Fruit fly (Drosophila melanogaster) whole organism, wandering third instar larva: ENCODE results near the gene CG42820.

Experiments
- Abd-B ChIP-seq: fragments of >200 bp; optimal IDR thresholded peaks from 2 replicates; lab custom pipeline; 2017; ENCODE audit warnings: missing biosample characterization, missing genetic modification characterization
- CG32264 ChIP-seq: fragments of 200-800 bp; sonication (Bioruptor generic); optimal IDR thresholded peaks from 2 replicates; lab custom pipeline; 2016; ENCODE audit warnings: missing biosample characterization, missing genetic modification characterization
- CG9705 ChIP-seq: fragments of 200-800 bp; sonication (Bioruptor generic); optimal IDR thresholded peaks from 2 replicates; lab custom pipeline; 2018; ENCODE audit warnings: missing biosample characterization, mild to moderate bottlenecking, missing genetic modification characterization
- CrebA ChIP-seq: fragments of 200-800 bp; sonication (Bioruptor generic); optimal IDR thresholded peaks from 2 replicates; lab custom pipeline; 2016; ENCODE audit warnings: missing biosample characterization, mild to moderate bottlenecking, missing genetic modification characterization, borderline replicate concordance
- Dfd ChIP-seq: fragments of >200 bp; optimal IDR thresholded peaks from 2 replicates; lab custom pipeline; 2017; ENCODE audit warnings: missing biosample characterization, missing genetic modification characterization
- Dif ChIP-seq: fragments of 200-275, 200-300 bp; sonication (Bioruptor generic); optimal IDR thresholded peaks from 2 replicates; lab custom pipeline; 2018; ENCODE audit warnings: missing biosample characterization, missing genetic modification characterization; ENCODE audit not compliant: partially characterized antibody
- GATAd ChIP-seq: sonication (Bioruptor generic); optimal IDR thresholded peaks from 2 replicates; lab custom pipeline; 2016; ENCODE audit warnings: missing biosample characterization, missing genetic modification characterization
- HLH106 ChIP-seq: fragments of 200-800 bp; optimal IDR thresholded peaks from 3 replicates; lab custom pipeline; 2019; ENCODE audit warnings: missing biosample characterization, mild to moderate bottlenecking, missing genetic modification characterization, moderate library complexity
- Hnf4 ChIP-seq: fragments of 200-800 bp; sonication (Bioruptor generic); optimal IDR thresholded peaks from 2 replicates; lab custom pipeline; 2016; ENCODE audit warnings: missing biosample characterization, mild to moderate bottlenecking, missing genetic modification characterization
- Hr78 ChIP-seq: fragments of >200 bp; optimal IDR thresholded peaks from 2 replicates; lab custom pipeline; 2017; ENCODE audit warnings: missing biosample characterization, missing genetic modification characterization
- Hr83 ChIP-seq: fragments of 200-300 bp; sonication (Bioruptor generic); optimal IDR thresholded peaks from 2 replicates; lab custom pipeline; 2016; ENCODE audit warnings: missing biosample characterization, mild to moderate bottlenecking, missing genetic modification characterization, moderate library complexity; ENCODE audit not compliant: poor library complexity, severe bottlenecking
- Jra ChIP-seq: sonication (Bioruptor generic); optimal IDR thresholded peaks from 2 replicates; lab custom pipeline; 2016; ENCODE audit warnings: missing biosample characterization, missing genetic modification characterization
- OdsH ChIP-seq: fragments of 200-800 bp; sonication (Bioruptor generic); optimal IDR thresholded peaks from 2 replicates; lab custom pipeline; 2016; ENCODE audit warnings: missing biosample characterization, mild to moderate bottlenecking, missing genetic modification characterization
- Rel ChIP-seq, 2 experiments: fragments of 200-800 bp; sonication (Bioruptor generic) in 1 of 2; optimal IDR thresholded peaks; 2 replicates in 1 of 2; 3 replicates in 1 of 2; lab custom pipeline; 2016 to 2019; ENCODE audit warnings: mild to moderate bottlenecking in 2 of 2, missing biosample characterization in 2 of 2, missing genetic modification characterization in 2 of 2, moderate library complexity in 1 of 2
- Vsx2 ChIP-seq: fragments of 200-300, 225-300 bp; sonication (Bioruptor generic); optimal IDR thresholded peaks from 2 replicates; lab custom pipeline; 2018; ENCODE audit warnings: missing biosample characterization, missing genetic modification characterization; ENCODE audit not compliant: partially characterized antibody
- br ChIP-seq: fragments of 200-800 bp; sonication (Bioruptor generic); optimal IDR thresholded peaks from 2 replicates; lab custom pipeline; 2016; ENCODE audit warnings: missing biosample characterization, missing genetic modification characterization
- brk ChIP-seq: fragments of 200-800 bp; sonication (Bioruptor generic); optimal IDR thresholded peaks from 2 replicates; lab custom pipeline; 2016; ENCODE audit warnings: missing biosample characterization, mild to moderate bottlenecking, missing genetic modification characterization
- dl ChIP-seq, 2 experiments: fragments of 175-275, 200-275 bp in 1 of 2; fragments of 200-275 bp in 1 of 2; sonication (Bioruptor generic); optimal IDR thresholded peaks; lab custom pipeline; 2018; ENCODE audit warnings: mild to moderate bottlenecking in 2 of 2, missing biosample characterization in 2 of 2, missing genetic modification characterization in 2 of 2, moderate library complexity in 2 of 2; ENCODE audit not compliant: partially characterized antibody in 2 of 2, insufficient read depth in 1 of 2
- dsf ChIP-seq: sonication (Bioruptor generic); optimal IDR thresholded peaks from 2 replicates; lab custom pipeline; 2016; ENCODE audit warnings: missing biosample characterization, missing genetic modification characterization, borderline replicate concordance
- ey ChIP-seq: fragments of 200-800 bp; sonication (Bioruptor generic); optimal IDR thresholded peaks from 2 replicates; lab custom pipeline; 2016; ENCODE audit warnings: missing biosample characterization, missing genetic modification characterization
- foxo ChIP-seq, 2 experiments: fragments of 200-800 bp; sonication (Bioruptor generic); optimal IDR thresholded peaks; 2 replicates in 1 of 2; 3 replicates in 1 of 2; lab custom pipeline; 2016 to 2017; ENCODE audit warnings: missing biosample characterization in 2 of 2, missing genetic modification characterization in 2 of 2
- fru ChIP-seq: fragments of 200-800 bp; sonication (Bioruptor generic); optimal IDR thresholded peaks from 3 replicates; lab custom pipeline; 2016; ENCODE audit warnings: missing biosample characterization, mild to moderate bottlenecking, missing genetic modification characterization
- h ChIP-seq: fragments of 200-800 bp; sonication (Bioruptor generic); optimal IDR thresholded peaks from 3 replicates; lab custom pipeline; 2016; ENCODE audit warnings: missing biosample characterization, mild to moderate bottlenecking, missing genetic modification characterization
- lola ChIP-seq: fragments of >200 bp; optimal IDR thresholded peaks from 2 replicates; lab custom pipeline; 2017; ENCODE audit warnings: missing biosample characterization, missing genetic modification characterization
- pan ChIP-seq: fragments of >200 bp; optimal IDR thresholded peaks from 2 replicates; lab custom pipeline; 2017
- psq ChIP-seq: fragments of 200-800 bp; sonication (Bioruptor generic); optimal IDR thresholded peaks from 3 replicates; lab custom pipeline; 2017; ENCODE audit warnings: missing biosample characterization, mild to moderate bottlenecking, missing genetic modification characterization, moderate library complexity
- sage ChIP-seq: fragments of 200-800 bp; sonication (Bioruptor generic); optimal IDR thresholded peaks from 2 replicates; lab custom pipeline; 2016; ENCODE audit warnings: missing biosample characterization, mild to moderate bottlenecking, missing genetic modification characterization
- sv ChIP-seq: fragments of 200-800 bp; sonication (Bioruptor generic); optimal IDR thresholded peaks from 3 replicates; lab custom pipeline; 2016; ENCODE audit warnings: missing biosample characterization, missing genetic modification characterization
- tai ChIP-seq: sonication (Bioruptor generic); optimal IDR thresholded peaks from 2 replicates; lab custom pipeline; 2016; ENCODE audit warnings: missing biosample characterization, missing genetic modification characterization
- woc ChIP-seq: sonication (Bioruptor generic); optimal IDR thresholded peaks from 2 replicates; lab custom pipeline; 2016; ENCODE audit warnings: missing biosample characterization, mild to moderate bottlenecking, missing genetic modification characterization

Gene CG42820

DNA sequence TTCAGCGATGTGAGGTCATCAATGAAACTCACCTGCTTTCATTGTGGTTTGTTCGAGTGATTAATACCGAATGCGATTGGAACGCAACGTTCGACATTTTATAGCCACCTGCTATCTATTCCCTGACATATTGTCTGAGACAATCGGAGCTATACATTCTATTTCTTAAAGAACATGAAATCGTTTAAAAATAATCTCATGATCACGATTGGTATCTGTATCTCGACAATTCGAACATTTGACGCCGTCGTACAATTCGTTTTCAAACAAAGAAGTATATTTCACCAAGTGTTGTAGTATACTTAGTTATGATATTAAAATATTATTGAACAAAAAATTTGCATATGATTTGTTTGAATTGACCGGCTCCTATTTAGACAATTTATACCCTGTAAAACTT lies 2.6 kb upstream of the CG42820 start, which contains the start of gene Peritrophin-15b:
Gene Peritrophin-15b, minus strand, starts transcription at position 101 of the 400 bp plus-strand sequence.
- TF ChIP-seq CG9705 (GFP tag; lab: Kevin White, UChicago) = no peak

DNA sequence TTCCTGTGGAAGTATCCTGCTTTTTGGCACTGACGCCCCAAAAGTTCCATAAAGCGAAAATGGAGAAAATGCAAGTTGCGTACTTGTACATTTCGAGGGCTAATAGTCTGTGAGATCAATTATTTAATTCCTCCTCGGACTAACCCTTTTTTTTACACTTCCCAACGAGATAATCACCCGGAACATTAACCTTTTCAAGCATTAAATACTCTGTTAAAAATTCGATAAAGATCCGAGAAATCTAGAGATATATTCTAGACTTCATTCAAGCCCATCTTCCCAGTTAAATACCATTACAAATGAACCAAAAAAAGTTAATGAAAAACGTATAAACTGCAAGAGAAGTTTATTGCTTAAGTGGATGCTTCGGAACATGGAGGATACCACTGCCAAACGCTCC lies 2.0 kb upstream of the CG42820 start, which contains the start of gene lectin-29Ca:
Gene lectin-29Ca, minus strand, starts transcription at position 101 of the 400 bp plus-strand sequence.
- TF ChIP-seq CG32264 (GFP tag; lab: Kevin White, UChicago) = no peak
- TF ChIP-seq Abd-B (GFP tag; lab: Kevin White, UChicago) = no peak
- TF ChIP-seq OdsH (GFP tag; lab: Kevin White, UChicago) = no peak
- TF ChIP-seq fru (GFP tag; lab: Kevin White, UChicago) = no peak
- no peak for TF ChIP-seq sage (GFP tag; lab: Kevin White, UChicago)
- no peak for TF ChIP-seq Vsx2 (GFP tag; lab: Kevin White, UChicago)
- TF ChIP-seq dl (GFP tag; optimal IDR thresholded peaks at IDR 0.05; lab: Kevin White, UChicago; ENCODE audit: insufficient read depth in 1 of 2, partially characterized antibody in 2 of 2) = no peak
- TF ChIP-seq ey (GFP tag; lab: Kevin White, UChicago) = no peak
- no peak for TF ChIP-seq Dif
- TF ChIP-seq brk (GFP tag; lab: Kevin White, UChicago) = no peak
- TF ChIP-seq dsf (GFP tag; lab: Kevin White, UChicago) = no peak
- no peak for TF ChIP-seq Jra (GFP tag; lab: Kevin White, UChicago)
- no peak for TF ChIP-seq Rel (GFP tag; optimal IDR thresholded peaks at IDR 0.05; lab: Kevin White, UChicago)
- TF ChIP-seq Rel (tag; optimal IDR thresholded peaks at IDR 0.05; lab: Kevin White, UChicago) = no peak
- no peak for TF ChIP-seq lola (GFP tag; lab: Kevin White, UChicago)
- TF ChIP-seq GATAd = no peak

DNA sequence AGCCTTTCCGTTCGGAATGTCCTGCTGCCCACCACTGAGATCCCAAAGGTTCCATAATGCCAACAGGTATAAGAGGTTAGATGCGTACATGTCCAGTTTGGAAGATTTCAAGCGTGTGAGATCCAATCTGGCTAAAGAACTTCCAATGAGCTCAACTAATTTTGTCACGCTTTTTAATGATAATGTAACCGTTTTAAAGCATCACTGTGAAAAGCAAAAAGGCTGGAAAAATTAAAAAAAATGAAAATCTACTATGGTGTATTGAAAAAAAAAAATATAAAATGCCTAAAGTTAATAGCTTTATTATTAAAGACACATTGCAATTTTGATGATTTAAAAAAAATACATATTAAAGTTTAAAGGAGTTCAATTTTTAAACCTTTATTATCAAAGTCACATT lies 924 bp upstream of the CG42820 start, which contains the start of gene Acp29AB:
Gene Acp29AB, minus strand, starts transcription at position 101 of the 400 bp plus-strand sequence.
- no peak for TF ChIP-seq tai (GFP tag; lab: Kevin White, UChicago)
- TF ChIP-seq dsf (GFP tag; lab: Kevin White, UChicago) = no peak
- TF ChIP-seq Jra (GFP tag; lab: Kevin White, UChicago) = no peak

DNA sequence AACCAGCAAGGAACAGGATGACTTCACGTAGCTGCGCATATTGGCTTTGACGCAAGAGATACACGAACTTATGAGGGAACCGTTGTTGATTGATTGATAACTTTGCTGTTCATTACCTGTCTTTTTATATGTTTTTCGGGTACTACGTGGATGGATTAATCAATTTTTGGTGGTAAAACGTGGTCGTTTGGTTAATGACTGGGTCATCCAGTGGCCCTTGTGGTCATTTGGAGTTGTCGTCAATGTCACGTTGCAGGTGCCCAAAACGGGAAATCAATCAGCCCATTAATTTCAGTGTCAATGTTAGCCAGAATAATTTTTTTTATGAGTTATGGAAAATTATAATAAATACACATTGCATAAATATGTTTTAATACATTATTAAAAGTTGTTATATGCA lies 3.0 kb downstream of the CG42820 start, which contains the start of gene CG42819:
Gene CG42819, minus strand, starts transcription at position 101 of the 400 bp plus-strand sequence.
- TF ChIP-seq h = no peak
- TF ChIP-seq Hr78 = no peak
- TF ChIP-seq foxo (GFP tag; optimal IDR thresholded peaks at IDR 0.05; lab: Kevin White, UChicago) = no peak
- TF ChIP-seq woc (GFP tag; lab: Kevin White, UChicago) = no peak

DNA sequence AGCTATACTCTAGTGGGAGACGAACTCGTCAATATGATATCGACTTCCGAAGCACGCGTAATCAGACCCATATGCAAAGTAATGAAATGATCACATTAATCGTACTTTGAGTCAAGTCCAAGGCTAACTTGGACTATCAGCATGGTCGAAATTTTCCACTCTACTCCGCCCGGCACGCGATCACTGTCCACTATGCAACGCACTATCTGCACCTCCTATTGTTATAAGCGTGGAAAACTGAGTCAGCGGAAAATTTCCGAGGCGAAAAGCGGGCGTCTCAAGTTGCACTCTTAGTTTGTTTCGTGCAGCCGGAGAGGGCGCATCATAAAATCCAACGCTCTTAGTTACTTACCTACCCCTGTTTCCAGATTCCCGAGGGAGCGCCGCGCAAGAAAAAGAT lies 6.3 kb downstream of the CG42820 start:
- no peak for TF ChIP-seq Dfd
- no peak for TF ChIP-seq lola (GFP tag; lab: Kevin White, UChicago)

DNA sequence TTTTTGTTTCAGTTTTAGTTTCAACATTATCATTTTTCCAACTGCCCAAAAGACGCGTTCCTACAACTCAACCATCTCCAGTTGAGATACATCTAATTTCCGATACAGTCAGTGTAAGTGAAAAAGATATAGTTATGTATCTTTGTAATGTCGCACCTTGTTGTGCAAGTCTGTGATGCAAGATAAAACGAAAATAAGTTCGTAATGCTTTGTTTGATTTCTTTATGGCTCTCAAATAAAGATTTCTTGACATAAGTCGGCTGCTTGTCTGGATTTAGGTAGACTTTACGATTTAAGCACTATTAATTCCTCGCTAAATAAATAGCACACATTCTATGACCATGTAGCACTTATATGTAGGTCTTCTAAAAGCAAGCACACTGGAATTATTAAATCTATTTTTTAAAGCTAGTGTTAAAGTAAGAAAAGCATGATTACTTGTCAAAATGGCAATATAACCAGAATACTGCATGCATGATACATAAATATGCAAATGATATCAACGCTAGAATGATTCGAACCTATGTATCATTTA lies 7.1 kb downstream of the CG42820 start:
- no peak for TF ChIP-seq sv (GFP tag; lab: Kevin White, UChicago)
- no peak for TF ChIP-seq Jra (GFP tag; lab: Kevin White, UChicago)
- no peak for TF ChIP-seq Dfd
- no peak for TF ChIP-seq ey (GFP tag; lab: Kevin White, UChicago)
- no peak for TF ChIP-seq Rel (GFP tag; optimal IDR thresholded peaks at IDR 0.05; lab: Kevin White, UChicago)
- no peak for TF ChIP-seq Rel (tag; optimal IDR thresholded peaks at IDR 0.05; lab: Kevin White, UChicago)
- no peak for TF ChIP-seq CrebA (GFP tag; lab: Kevin White, UChicago)
- no peak for TF ChIP-seq GATAd
- TF ChIP-seq woc (GFP tag; lab: Kevin White, UChicago) = no peak
- no peak for TF ChIP-seq pan (lab: Kevin White, UChicago)
- no peak for TF ChIP-seq CG32264 (GFP tag; lab: Kevin White, UChicago)
- TF ChIP-seq br (GFP tag; lab: Kevin White, UChicago) = no peak
- no peak for TF ChIP-seq Hr83 (GFP tag; lab: Kevin White, UChicago)
- no peak for TF ChIP-seq HLH106
- no peak for TF ChIP-seq Dif
- TF ChIP-seq h = no peak
- TF ChIP-seq Hnf4 (GFP tag; lab: Kevin White, UChicago) = no peak
- no peak for TF ChIP-seq psq (GFP tag; lab: Kevin White, UChicago)
- no peak for TF ChIP-seq Vsx2 (GFP tag; lab: Kevin White, UChicago)
